Fruit fly (Drosophila melanogaster) whole organism, embryonic: ENCODE results near the gene CG11970.

Experiments
- ATbp ChIP-seq: fragments of 200-800 bp; sonication (Bioruptor generic); optimal IDR thresholded peaks from 2 replicates; lab custom pipeline; 2017; ENCODE audit warnings: missing biosample characterization, mild to moderate bottlenecking, missing genetic modification characterization, missing genetic modification reagents
- B-H2 ChIP-seq: fragments of 200-800 bp; sonication (Bioruptor generic); optimal IDR thresholded peaks from 2 replicates; lab custom pipeline; 2018; ENCODE audit warnings: missing biosample characterization, mild to moderate bottlenecking, missing genetic modification characterization
- BEAF-32 ChIP-seq: fragments of 200-800 bp; sonication (Bioruptor generic); optimal IDR thresholded peaks from 3 replicates; lab custom pipeline; 2017; ENCODE audit warnings: missing biosample characterization, missing genetic modification characterization, mild to moderate bottlenecking, moderate library complexity, missing genetic modification reagents
- Bdp1 ChIP-seq: fragments of 200-800 bp; sonication (Bioruptor generic); optimal IDR thresholded peaks from 3 replicates; lab custom pipeline; 2016; ENCODE audit warnings: missing biosample characterization, missing genetic modification characterization
- Bgb ChIP-seq: fragments of 200-800 bp; sonication (Bioruptor generic); IDR thresholded peaks from 2 replicates; pipeline ENCODE4 v1.3.6; 2022; ENCODE audit warnings: missing biosample characterization, missing genetic modification characterization; ENCODE audit not compliant: partially characterized antibody
- CG10209 ChIP-seq: fragments of 200-800 bp; sonication (Bioruptor generic); optimal IDR thresholded peaks from 3 replicates; lab custom pipeline; 2017; ENCODE audit warnings: missing biosample characterization, mild to moderate bottlenecking, missing genetic modification characterization, missing genetic modification reagents
- CG10274 ChIP-seq: fragments of 200-800 bp; sonication (Bioruptor generic); optimal IDR thresholded peaks from 3 replicates; lab custom pipeline; 2017; ENCODE audit warnings: missing biosample characterization, mild to moderate bottlenecking, missing genetic modification characterization
- CG12155 ChIP-seq: fragments of 200-800 bp; sonication (Bioruptor generic); optimal IDR thresholded peaks from 3 replicates; lab custom pipeline; 2016; ENCODE audit warnings: missing biosample characterization, missing genetic modification characterization
- CG1233 ChIP-seq: fragments of 200-800 bp; sonication (Bioruptor generic); optimal IDR thresholded peaks from 4 replicates; lab custom pipeline; 2018; ENCODE audit warnings: missing biosample characterization, mild to moderate bottlenecking, missing genetic modification characterization
- CG15479 ChIP-seq: fragments of 200-800 bp; sonication (Bioruptor generic); optimal IDR thresholded peaks from 3 replicates; lab custom pipeline; 2019; ENCODE audit warnings: missing biosample characterization, mild to moderate bottlenecking, missing genetic modification characterization, moderate library complexity
- CG15514 ChIP-seq: fragments of 200-800 bp; sonication (Bioruptor generic); optimal IDR thresholded peaks from 3 replicates; lab custom pipeline; 2017; ENCODE audit warnings: missing biosample characterization, missing genetic modification characterization, mild to moderate bottlenecking, moderate library complexity, missing genetic modification reagents
- CG17385 ChIP-seq: fragments of 200-800 bp; sonication (Bioruptor generic); optimal IDR thresholded peaks from 3 replicates; lab custom pipeline; 2018; ENCODE audit warnings: missing biosample characterization, mild to moderate bottlenecking, missing genetic modification characterization
- CG17568 ChIP-seq: fragments of 200-800 bp; sonication (Bioruptor generic); optimal IDR thresholded peaks from 2 replicates; lab custom pipeline; 2018; ENCODE audit warnings: missing biosample characterization, mild to moderate bottlenecking, missing genetic modification characterization, moderate library complexity
- CG17829 ChIP-seq: fragments of 200-800 bp; optimal IDR thresholded peaks from 2 replicates; lab custom pipeline; 2019; ENCODE audit warnings: missing biosample characterization, mild to moderate bottlenecking, missing genetic modification characterization, moderate library complexity
- CG30403 ChIP-seq: fragments of 200-800 bp; sonication (Bioruptor generic); optimal IDR thresholded peaks from 3 replicates; lab custom pipeline; 2016; ENCODE audit warnings: missing biosample characterization, missing genetic modification characterization
- CG33557 ChIP-seq: fragments of 200-800 bp; sonication (Bioruptor generic); optimal IDR thresholded peaks from 2 replicates; lab custom pipeline; 2019; ENCODE audit warnings: missing biosample characterization, mild to moderate bottlenecking, missing genetic modification characterization, moderate library complexity
- CG4424 ChIP-seq: fragments of 200-800 bp; sonication (Bioruptor generic); optimal IDR thresholded peaks from 3 replicates; lab custom pipeline; 2016; ENCODE audit warnings: missing biosample characterization, missing genetic modification characterization
- CG5245 ChIP-seq: fragments of 200-800 bp; sonication (Bioruptor generic); optimal IDR thresholded peaks from 3 replicates; lab custom pipeline; 2016; ENCODE audit warnings: missing biosample characterization, missing genetic modification characterization
- CG8765 ChIP-seq: fragments of 200-800 bp; sonication (Bioruptor generic); IDR thresholded peaks from 2 replicates; pipeline ENCODE4 v1.3.6; 2022; ENCODE audit warnings: missing biosample characterization, missing genetic modification characterization
- CG9727 ChIP-seq: fragments of 200-800 bp; sonication (Bioruptor generic); optimal IDR thresholded peaks from 3 replicates; lab custom pipeline; 2017; ENCODE audit warnings: missing biosample characterization, mild to moderate bottlenecking, missing genetic modification characterization
- CG9797 ChIP-seq: fragments of 200-800 bp; sonication (Bioruptor generic); optimal IDR thresholded peaks from 3 replicates; lab custom pipeline; 2018; ENCODE audit warnings: missing biosample characterization, mild to moderate bottlenecking, missing genetic modification characterization
- CrebB ChIP-seq: fragments of 200-800 bp; sonication (Bioruptor generic); optimal IDR thresholded peaks from 3 replicates; lab custom pipeline; 2018; ENCODE audit warnings: missing biosample characterization, mild to moderate bottlenecking, missing genetic modification characterization
- Dip3 ChIP-seq: fragments of 200-800 bp; sonication (Bioruptor generic); optimal IDR thresholded peaks from 3 replicates; lab custom pipeline; 2016; ENCODE audit warnings: missing biosample characterization, missing genetic modification characterization
- Doc3 ChIP-seq: fragments of 200-800 bp; sonication (Bioruptor generic); IDR thresholded peaks from 3 replicates; pipeline ENCODE4 v1.3.6; 2022; ENCODE audit warnings: missing biosample characterization, missing genetic modification characterization; ENCODE audit not compliant: partially characterized antibody
- Ets97D ChIP-seq: fragments of 200-800 bp; sonication (Bioruptor generic); optimal IDR thresholded peaks from 3 replicates; lab custom pipeline; 2016; ENCODE audit warnings: missing biosample characterization, missing genetic modification characterization
- Fer3 ChIP-seq: fragments of 200-800 bp; sonication (Bioruptor generic); optimal IDR thresholded peaks from 2 replicates; lab custom pipeline; 2018; ENCODE audit warnings: missing biosample characterization, mild to moderate bottlenecking, missing genetic modification characterization, moderate library complexity
- Hr39 ChIP-seq: fragments of >200 bp; optimal IDR thresholded peaks from 2 replicates; lab custom pipeline; 2017
- Lpt ChIP-seq: fragments of >200 bp; optimal IDR thresholded peaks from 2 replicates; lab custom pipeline; 2018; ENCODE audit warnings: missing biosample characterization, missing genetic modification characterization
- Nf-YC ChIP-seq: fragments of 200-800 bp; optimal IDR thresholded peaks from 3 replicates; lab custom pipeline; 2019; ENCODE audit warnings: missing biosample characterization, mild to moderate bottlenecking, missing genetic modification characterization, moderate library complexity
- Scr ChIP-seq: fragments of 200-800 bp; sonication (Bioruptor generic); IDR thresholded peaks from 2 replicates; pipeline ENCODE4 v1.3.6; 2022; ENCODE audit warnings: missing biosample characterization, missing genetic modification characterization; ENCODE audit not compliant: partially characterized antibody
- Sox100B ChIP-seq: fragments of 200-800 bp; sonication (Bioruptor generic); optimal IDR thresholded peaks from 3 replicates; lab custom pipeline; 2018; ENCODE audit warnings: missing biosample characterization, mild to moderate bottlenecking, missing genetic modification characterization
- Spps ChIP-seq: fragments of 200-800 bp; sonication (Bioruptor generic); optimal IDR thresholded peaks from 2 replicates; lab custom pipeline; 2018; ENCODE audit warnings: missing biosample characterization, mild to moderate bottlenecking, missing genetic modification characterization
- Sry-δ ChIP-seq: fragments of 200-800 bp; sonication (Bioruptor generic); optimal IDR thresholded peaks from 2 replicates; lab custom pipeline; 2016; ENCODE audit warnings: missing biosample characterization, missing genetic modification characterization
- Tbp ChIP-seq: fragments of >200 bp; optimal IDR thresholded peaks from 2 replicates; lab custom pipeline; 2018; ENCODE audit warnings: missing biosample characterization, missing genetic modification characterization
- ash1 ChIP-seq: fragments of 200-800 bp; sonication (Bioruptor generic); optimal IDR thresholded peaks from 2 replicates; lab custom pipeline; 2018; ENCODE audit warnings: missing biosample characterization, mild to moderate bottlenecking, missing genetic modification characterization
- bowl ChIP-seq: fragments of 200-800 bp; sonication (Bioruptor generic); IDR thresholded peaks from 2 replicates; pipeline ENCODE4 v1.3.6; 2022; ENCODE audit warnings: missing biosample characterization, missing genetic modification characterization
- ci ChIP-seq: fragments of 200-800 bp; sonication (Bioruptor generic); IDR thresholded peaks from 3 replicates; pipeline ENCODE4 v1.3.6; 2022; ENCODE audit warnings: missing biosample characterization, missing genetic modification characterization
- dpn ChIP-seq, 2 experiments: fragments of 200-800 bp; sonication (Bioruptor generic); optimal IDR thresholded peaks; 3 replicates each; lab custom pipeline; 2016; ENCODE audit warnings: missing biosample characterization in 2 of 2, missing genetic modification characterization in 2 of 2
- eve ChIP-seq, 2 experiments: fragments of >200 bp; optimal IDR thresholded peaks; 2 replicates each; lab custom pipeline; 2017; ENCODE audit warnings: missing biosample characterization in 2 of 2, missing genetic modification characterization in 2 of 2
- ftz-f1 ChIP-seq: fragments of 200-800 bp; sonication (Bioruptor generic); optimal IDR thresholded peaks from 2 replicates; lab custom pipeline; 2016; ENCODE audit warnings: missing biosample characterization, missing genetic modification characterization
- gce ChIP-seq: fragments of 200-800 bp; sonication (Bioruptor generic); IDR thresholded peaks from 3 replicates; pipeline ENCODE4 v1.3.6; 2022; ENCODE audit warnings: missing biosample characterization, missing genetic modification characterization
- gem ChIP-seq: fragments of 200-800 bp; sonication (Bioruptor generic); optimal IDR thresholded peaks from 2 replicates; lab custom pipeline; 2019; ENCODE audit warnings: missing biosample characterization, mild to moderate bottlenecking, missing genetic modification characterization, moderate library complexity
- grau ChIP-seq: fragments of 200-800 bp; optimal IDR thresholded peaks from 3 replicates; lab custom pipeline; 2019; ENCODE audit warnings: missing biosample characterization, mild to moderate bottlenecking, missing genetic modification characterization, moderate library complexity
- jing ChIP-seq: fragments of 200-800 bp; sonication (Bioruptor generic); optimal IDR thresholded peaks from 2 replicates; lab custom pipeline; 2018; ENCODE audit warnings: missing biosample characterization, mild to moderate bottlenecking, missing genetic modification characterization
- mam ChIP-seq: fragments of 200-800 bp; sonication (Bioruptor generic); optimal IDR thresholded peaks from 3 replicates; lab custom pipeline; 2016; ENCODE audit warnings: missing biosample characterization, missing genetic modification characterization
- row ChIP-seq: fragments of 200-800 bp; sonication (Bioruptor generic); IDR thresholded peaks from 3 replicates; pipeline ENCODE4 v1.3.6; 2022; ENCODE audit warnings: missing biosample characterization, missing genetic modification characterization
- sens-2 ChIP-seq: fragments of 200-800 bp; sonication (Bioruptor generic); IDR thresholded peaks from 2 replicates; pipeline ENCODE4 v1.3.6; 2022; ENCODE audit warnings: missing biosample characterization, missing genetic modification characterization
- slbo ChIP-seq: fragments of 200-800 bp; sonication (Bioruptor generic); IDR thresholded peaks from 2 replicates; pipeline ENCODE4 v1.3.6; 2022; ENCODE audit warnings: missing biosample characterization, missing genetic modification characterization
- slou ChIP-seq: fragments of 200-800 bp; sonication (Bioruptor generic); optimal IDR thresholded peaks from 3 replicates; lab custom pipeline; 2016; ENCODE audit warnings: missing biosample characterization, missing genetic modification characterization
- tx ChIP-seq: fragments of 200-800 bp; sonication (Bioruptor generic); optimal IDR thresholded peaks from 2 replicates; lab custom pipeline; 2016; ENCODE audit warnings: missing biosample characterization, missing genetic modification characterization
- unpg ChIP-seq: fragments of 200-800 bp; sonication (Bioruptor generic); optimal IDR thresholded peaks from 3 replicates; lab custom pipeline; 2018; ENCODE audit warnings: missing biosample characterization, mild to moderate bottlenecking, missing genetic modification characterization, moderate library complexity
- vnd ChIP-seq: fragments of 200-800 bp; sonication (Bioruptor generic); IDR thresholded peaks from 3 replicates; pipeline ENCODE4 v1.3.6; 2022; ENCODE audit warnings: missing biosample characterization, missing genetic modification characterization; ENCODE audit not compliant: partially characterized antibody

CG11970 gene

dm6 chr3R:8978768-8979167 is 5.8 kb upstream of the CG11970 start (continued):
- TF ChIP-seq ftz-f1 (GFP tag; lab: Kevin White, UChicago) (no peak), gce (GFP tag; lab: Robert Waterston, UW) (peak; percentile 62; the same call in 1 of the 3 replicates), CG30403 (peak; percentile 18), CrebB (no peak), CG8765 (GFP tag; lab: Robert Waterston, UW) (no peak), CG9797 (GFP tag; lab: Kevin White, UChicago) (no peak), CG33557 (GFP tag; lab: Kevin White, UChicago) (no peak), CG5245 (peak; percentile 11), CG9727 (no peak), Sry-δ (GFP tag; lab: Kevin White, UChicago) (no peak), CG17385 (GFP tag; lab: Kevin White, UChicago) (peak; percentile 16), row (GFP tag; lab: Robert Waterston, UW) (peak; percentile 61), ash1 (GFP tag; lab: Kevin White, UChicago) (no peak), CG10209 (GFP tag; lab: Kevin White, UChicago) (peak; percentile 16), mam (GFP tag; lab: Kevin White, UChicago) (no peak), Tbp (no peak), slbo (no peak), Scr (GFP tag; lab: Robert Waterston, UW) (no peak), B-H2 (GFP tag; lab: Kevin White, UChicago) (no peak), ATbp (GFP tag; lab: Kevin White, UChicago) (peak; percentile 55), sens-2 (GFP tag; lab: Robert Waterston, UW) (no peak), CG15514 (GFP tag; lab: Kevin White, UChicago) (no peak), grau (tag; lab: Kevin White, UChicago) (no peak), CG12155 (GFP tag; lab: Kevin White, UChicago) (no peak), Bgb (GFP tag; lab: Robert Waterston, UW) (no peak), Doc3 (no peak), Sox100B (GFP tag; lab: Kevin White, UChicago) (peak; percentile 13), Lpt (GFP tag; lab: Kevin White, UChicago) (no peak), ci (GFP tag; lab: Robert Waterston, UW) (peak; percentile 80; the same call in 2 of the 3 replicates), CG17829 (no peak), Ets97D (GFP tag; lab: Kevin White, UChicago) (no peak), eve (GFP tag; optimal IDR thresholded peaks at IDR 0.05; lab: Kevin White, UChicago) (peak in 1 of 2 experiments; percentile 20), CG4424 (GFP tag; lab: Kevin White, UChicago) (peak; percentile 22), BEAF-32 (GFP tag; lab: Kevin White, UChicago) (no peak), Hr39 (no peak), Spps (tag; lab: Kevin White, UChicago) (no peak), vnd (GFP tag; lab: Robert Waterston, UW) (no peak), jing (GFP tag; lab: Kevin White, UChicago) (no peak), CG1233 (no peak), Dip3 (GFP tag; lab: Kevin White, UChicago) (no peak), Fer3 (tag; lab: Kevin White, UChicago) (no peak), slou (no peak), gem (peak; percentile 64), CG10274 (GFP tag; lab: Kevin White, UChicago) (no peak), tx (GFP tag; lab: Kevin White, UChicago) (no peak), CG15479 (GFP tag; lab: Kevin White, UChicago) (no peak), Bdp1 (no peak), dpn (GFP tag; optimal IDR thresholded peaks at IDR 0.05; lab: Kevin White, UChicago) (peak in 1 of 2 experiments; percentile 1), bowl (GFP tag; lab: Robert Waterston, UW) (no peak), Nf-YC (tag; lab: Kevin White, UChicago) (no peak), CG17568 (GFP tag; lab: Kevin White, UChicago) (no peak), unpg (GFP tag; lab: Kevin White, UChicago) (peak; percentile 41)
